Worm (Caenorhabditis elegans): ENCODE results near the gene nlp-60.

nlp-60 gene

DNA sequence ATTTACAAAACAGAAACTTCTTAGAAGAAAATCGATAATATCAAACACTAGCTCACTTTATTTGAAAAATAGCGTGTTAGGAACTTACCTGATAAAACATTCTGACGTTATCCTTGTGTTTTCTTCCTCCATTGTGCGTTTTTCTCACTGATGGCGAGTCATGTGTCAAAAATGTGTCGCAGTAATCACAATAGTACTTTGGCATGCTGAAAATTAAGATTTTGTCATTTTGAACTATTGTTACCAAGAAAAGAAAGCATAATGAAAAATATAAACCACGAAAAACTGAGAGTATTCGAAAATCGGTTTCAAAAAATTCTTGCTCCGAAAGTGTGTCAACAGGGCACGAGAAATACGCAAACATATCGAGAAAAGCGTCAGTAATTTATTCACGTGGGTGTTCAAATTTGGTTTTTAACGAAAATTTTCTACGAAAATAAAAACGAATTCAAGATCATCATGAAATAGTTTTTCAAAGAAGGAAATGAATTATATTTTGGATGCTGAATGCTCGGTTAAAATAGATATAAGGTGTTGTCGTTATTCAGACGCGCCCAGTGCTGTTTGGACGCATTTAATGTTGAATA lies 8.6 kb upstream of the nlp-60 start, which contains the start of gene snrp-3 (continued):
- no peak for TF ChIP-seq saeg-2 (GFP tag; IDR thresholded peaks at IDR 0.05)
- TF ChIP-seq fos-1 (tag; optimal IDR thresholded peaks at IDR 0.05), result no peak
- TF ChIP-seq lin-29 (GFP tag; IDR thresholded peaks at IDR 0.05), result no peak; the same call in 1 of the 2 replicates
- no peak; the same call in 1 of the 2 replicates for TF ChIP-seq T26A8.4 (GFP tag; IDR thresholded peaks at IDR 0.05)
- TF ChIP-seq tag-97 (GFP tag; IDR thresholded peaks at IDR 0.05), result no peak

DNA sequence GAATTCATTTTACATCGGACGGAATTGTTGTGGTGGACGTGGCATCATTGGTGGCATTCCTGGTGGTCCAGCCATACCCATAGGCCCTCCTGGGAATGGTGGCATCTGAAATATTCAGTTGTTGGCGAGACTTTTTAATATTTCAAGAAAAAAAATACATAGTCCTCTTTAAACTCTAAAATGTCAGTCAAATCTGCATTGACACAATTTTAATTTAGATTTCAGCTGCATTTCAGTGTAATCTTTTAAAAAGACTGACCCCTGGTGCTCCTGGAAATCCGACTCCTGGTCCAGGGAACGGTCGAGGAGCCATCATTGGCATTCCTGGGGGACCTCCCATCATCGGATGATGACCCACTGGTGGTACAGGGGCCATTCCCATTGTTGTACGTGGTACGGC lies 7.8 kb upstream of the nlp-60 start:
- no peak for TF ChIP-seq R02D3.7 (tag; optimal IDR thresholded peaks at IDR 0.05)
- TF ChIP-seq lin-13 (GFP tag; optimal IDR thresholded peaks at IDR 0.05), result no peak
- TF ChIP-seq nhr-77 (tag; optimal IDR thresholded peaks at IDR 0.05), result no peak
- no peak for TF ChIP-seq arid-1 (GFP tag; conservative IDR thresholded peaks at IDR 0.05)
- TF ChIP-seq mxl-2 (GFP tag; conservative IDR thresholded peaks at IDR 0.05), result no peak
- TF ChIP-seq lsy-2 (tag; optimal IDR thresholded peaks at IDR 0.05), result no peak
- TF ChIP-seq T26A8.4 (GFP tag; IDR thresholded peaks at IDR 0.05), result no peak
- no peak for TF ChIP-seq nhr-41 (GFP tag; IDR thresholded peaks at IDR 0.05)
- TF ChIP-seq aha-1 (tag), result peak; percentile 62

DNA sequence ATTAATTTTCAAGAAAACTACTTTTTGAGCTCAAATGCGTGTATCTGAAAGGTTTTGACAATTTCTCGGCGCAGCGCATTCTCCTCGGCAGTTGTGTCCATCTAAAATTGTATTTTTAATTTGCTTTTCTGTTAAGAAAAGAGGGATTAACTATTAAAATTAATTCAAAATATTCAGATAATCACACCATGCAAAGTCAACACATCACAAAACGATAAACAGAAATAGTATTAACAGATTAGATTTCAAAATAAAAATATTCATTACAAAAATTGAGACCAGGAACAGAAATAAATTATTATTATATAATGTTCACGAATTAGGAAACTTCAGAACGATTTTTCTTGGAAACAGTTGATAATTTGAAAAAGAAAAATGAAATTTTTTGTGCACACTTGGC lies 7.4 kb upstream of the nlp-60 start, which contains the start of gene pole-2:
Gene pole-2 (minus strand): TSS at position 101 of the 400 bp plus-strand sequence.
- TF ChIP-seq hlh-11 (tag; optimal IDR thresholded peaks at IDR 0.05), result no peak
- TF ChIP-seq daf-12 (tag; optimal IDR thresholded peaks at IDR 0.05), result no peak
- TF ChIP-seq madf-5 (GFP tag; IDR thresholded peaks at IDR 0.05), result no peak
- no peak for TF ChIP-seq nhr-25 (tag; optimal IDR thresholded peaks at IDR 0.05; ENCODE audit: borderline replicate concordance, insufficient read depth)
- TF ChIP-seq zfp-2 (tag; optimal IDR thresholded peaks at IDR 0.05), result no peak
- no peak for TF ChIP-seq ctbp-1 (GFP tag; IDR thresholded peaks at IDR 0.05)
- TF ChIP-seq nhr-102 (tag; optimal IDR thresholded peaks at IDR 0.05), result no peak
- no peak for TF ChIP-seq unc-62 (GFP tag; optimal IDR thresholded peaks at IDR 0.05 in 1 of 2)
- TF ChIP-seq unc-62 (tag; optimal IDR thresholded peaks at IDR 0.05), result no peak
- no peak for TF ChIP-seq Y5F2A.4 (GFP tag; optimal IDR thresholded peaks at IDR 0.05)
- no peak for TF ChIP-seq unc-130 (GFP tag; optimal IDR thresholded peaks at IDR 0.05)

DNA sequence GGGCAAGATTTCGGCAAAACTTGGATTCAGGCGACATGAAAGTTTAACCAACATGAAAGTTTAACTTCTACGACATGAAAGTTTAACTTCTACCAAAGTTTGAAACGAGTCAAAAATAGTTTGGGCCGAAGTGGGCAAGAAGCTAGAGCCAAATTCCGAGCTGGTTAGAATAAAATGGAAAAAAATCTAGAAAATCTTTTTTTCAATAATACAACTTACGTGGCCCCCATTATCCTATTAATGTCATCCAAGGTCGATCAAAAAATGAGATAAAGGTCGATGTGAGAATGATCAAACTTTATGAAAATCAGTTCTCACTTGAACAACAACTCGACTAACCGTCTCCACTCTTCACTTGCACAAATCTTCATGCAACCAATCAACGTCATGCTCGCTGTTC lies 1.8 kb downstream of the nlp-60 start, which contains the start of gene F08B4.8:
Gene F08B4.8 (plus strand): TSS at position 301 of the 400 bp plus-strand sequence.
- TF ChIP-seq F44E2.7 (GFP tag; IDR thresholded peaks at IDR 0.05) (no peak), mes-2 (tag; optimal IDR thresholded peaks at IDR 0.05; ENCODE audit: poor library complexity, severe bottlenecking) (no peak), daf-16 (GFP tag; optimal IDR thresholded peaks at IDR 0.05) (no peak), daf-16 (tag; optimal IDR thresholded peaks at IDR 0.05) (no peak), ceh-32 (tag; optimal IDR thresholded peaks at IDR 0.05; ENCODE audit: poor library complexity) (no peak), fkh-10 (GFP tag; optimal IDR thresholded peaks at IDR 0.05) (no peak), F10B5.3 (tag; optimal IDR thresholded peaks at IDR 0.05) (no peak), zfp-3 (GFP tag; conservative IDR thresholded peaks at IDR 0.05) (no peak), hlh-11 (tag; optimal IDR thresholded peaks at IDR 0.05) (no peak), nhr-42 (GFP tag; IDR thresholded peaks at IDR 0.05) (no peak), zip-11 (GFP tag; IDR thresholded peaks at IDR 0.05) (no peak), vab-7 (GFP tag; IDR thresholded peaks at IDR 0.05) (no peak), lsy-2 (tag; optimal IDR thresholded peaks at IDR 0.05) (no peak)
